Fruit fly (Drosophila melanogaster) whole organism, embryonic: ENCODE results near the gene CG7512.

Source experiments
- Abd-B ChIP-seq: fragments of 200-800 bp; sonication (Bioruptor generic); optimal IDR thresholded peaks from 2 replicates; lab custom pipeline; 2018; ENCODE audit warnings: missing biosample characterization, mild to moderate bottlenecking, missing genetic modification characterization, moderate library complexity
- Atf6 ChIP-seq: fragments of 200-800 bp; sonication (Bioruptor generic); IDR thresholded peaks from 2 replicates; pipeline ENCODE4 v1.3.6; 2022; ENCODE audit warnings: missing biosample characterization, missing genetic modification characterization
- Blimp-1 ChIP-seq: fragments of 200-800 bp; sonication (Bioruptor generic); optimal IDR thresholded peaks from 3 replicates; lab custom pipeline; 2018; ENCODE audit warnings: missing biosample characterization, missing genetic modification characterization, mild to moderate bottlenecking, moderate library complexity, missing genetic modification reagents
- CG10321 ChIP-seq: fragments of 200-800 bp; sonication (Bioruptor generic); IDR thresholded peaks from 2 replicates; pipeline ENCODE4 v1.3.6; 2022; ENCODE audit warnings: missing biosample characterization, missing genetic modification characterization
- CG12071 ChIP-seq: fragments of 200-800 bp; sonication (Bioruptor generic); optimal IDR thresholded peaks from 3 replicates; lab custom pipeline; 2018; ENCODE audit warnings: missing biosample characterization, mild to moderate bottlenecking, missing genetic modification characterization
- CG12219 ChIP-seq: fragments of 200-800 bp; sonication (Bioruptor generic); optimal IDR thresholded peaks from 3 replicates; lab custom pipeline; 2018; ENCODE audit warnings: missing biosample characterization, mild to moderate bottlenecking, missing genetic modification characterization
- CG13424 ChIP-seq: fragments of 200-800 bp; sonication (Bioruptor generic); optimal IDR thresholded peaks from 2 replicates; lab custom pipeline; 2019; ENCODE audit warnings: missing biosample characterization, mild to moderate bottlenecking, missing genetic modification characterization, moderate library complexity
- CG13894 ChIP-seq: fragments of 200-800 bp; sonication (Bioruptor generic); optimal IDR thresholded peaks from 3 replicates; lab custom pipeline; 2018; ENCODE audit warnings: missing biosample characterization, mild to moderate bottlenecking, missing genetic modification characterization, moderate library complexity
- CG14014 ChIP-seq: fragments of 200-800 bp; sonication (Bioruptor generic); IDR thresholded peaks from 2 replicates; pipeline ENCODE4 v1.3.6; 2022; ENCODE audit warnings: missing biosample characterization, missing genetic modification characterization
- CG14050 ChIP-seq: fragments of 200-800 bp; sonication (Bioruptor generic); IDR thresholded peaks from 3 replicates; pipeline ENCODE4 v1.3.6; 2022; ENCODE audit warnings: missing biosample characterization, missing genetic modification characterization
- CG15269 ChIP-seq: fragments of 200-800 bp; sonication (Bioruptor generic); optimal IDR thresholded peaks from 2 replicates; lab custom pipeline; 2018; ENCODE audit warnings: missing biosample characterization, mild to moderate bottlenecking, missing genetic modification characterization, moderate library complexity
- CG16863 ChIP-seq: fragments of 200-800 bp; sonication (Bioruptor generic); optimal IDR thresholded peaks from 3 replicates; lab custom pipeline; 2016; ENCODE audit warnings: missing biosample characterization, missing genetic modification characterization
- CG18011 ChIP-seq: fragments of 200-800 bp; sonication (Bioruptor generic); optimal IDR thresholded peaks from 2 replicates; lab custom pipeline; 2017; ENCODE audit warnings: missing biosample characterization, missing genetic modification characterization, mild to moderate bottlenecking, moderate library complexity, missing genotype
- CG30403 ChIP-seq: fragments of 200-800 bp; sonication (Bioruptor generic); optimal IDR thresholded peaks from 3 replicates; lab custom pipeline; 2016; ENCODE audit warnings: missing biosample characterization, missing genetic modification characterization
- CG32772 ChIP-seq: fragments of 200-800 bp; sonication (Bioruptor generic); IDR thresholded peaks from 2 replicates; pipeline ENCODE4 v1.3.6; 2022; ENCODE audit warnings: missing biosample characterization, missing genetic modification characterization
- CG34422 ChIP-seq: fragments of 200-800 bp; sonication (Bioruptor generic); IDR thresholded peaks from 3 replicates; pipeline ENCODE4 v1.3.6; 2022; ENCODE audit warnings: missing biosample characterization, missing genetic modification characterization
- CG4328 ChIP-seq: fragments of 200-800 bp; sonication (Bioruptor generic); optimal IDR thresholded peaks from 3 replicates; lab custom pipeline; 2017; ENCODE audit warnings: missing biosample characterization, missing genetic modification reagents, missing genetic modification characterization
- CG4424 ChIP-seq: fragments of 200-800 bp; sonication (Bioruptor generic); optimal IDR thresholded peaks from 3 replicates; lab custom pipeline; 2016; ENCODE audit warnings: missing biosample characterization, missing genetic modification characterization
- CG5953 ChIP-seq: fragments of 200-800 bp; sonication (Bioruptor generic); IDR thresholded peaks from 2 replicates; pipeline ENCODE4 v1.3.6; 2022; ENCODE audit warnings: missing biosample characterization, missing genetic modification characterization
- CG6813 ChIP-seq: fragments of 200-800 bp; sonication (Bioruptor generic); optimal IDR thresholded peaks from 2 replicates; lab custom pipeline; 2017; ENCODE audit warnings: missing biosample characterization, missing genetic modification characterization, mild to moderate bottlenecking, moderate library complexity, missing genetic modification reagents
- CG8290 ChIP-seq, 3 experiments: fragments of 200-800 bp; sonication (Bioruptor generic); optimal IDR thresholded peaks; 2 replicates each; lab custom pipeline; 2016 to 2019; ENCODE audit warnings: missing biosample characterization in 3 of 3, missing genetic modification characterization in 3 of 3, mild to moderate bottlenecking in 2 of 3, moderate library complexity in 1 of 3
- CG8478 ChIP-seq: fragments of >200 bp; optimal IDR thresholded peaks from 2 replicates; lab custom pipeline; 2018
- CG8765 ChIP-seq: fragments of 200-800 bp; sonication (Bioruptor generic); IDR thresholded peaks from 2 replicates; pipeline ENCODE4 v1.3.6; 2022; ENCODE audit warnings: missing biosample characterization, missing genetic modification characterization
- CHES-1-like ChIP-seq: fragments of 200-800 bp; sonication (Bioruptor generic); optimal IDR thresholded peaks from 2 replicates; lab custom pipeline; 2016; ENCODE audit warnings: missing biosample characterization, missing genetic modification characterization
- Dref ChIP-seq: fragments of 200-800 bp; sonication (Bioruptor generic); IDR thresholded peaks from 2 replicates; pipeline ENCODE4 v1.3.6; 2022; ENCODE audit warnings: missing biosample characterization, missing genetic modification characterization
- Hr3 ChIP-seq: fragments of 200-800 bp; sonication (Bioruptor generic); optimal IDR thresholded peaks from 3 replicates; lab custom pipeline; 2016; ENCODE audit warnings: missing biosample characterization, missing genetic modification characterization
- Hsf ChIP-seq: fragments of 200-800 bp; sonication (Bioruptor generic); optimal IDR thresholded peaks from 3 replicates; lab custom pipeline; 2016; ENCODE audit warnings: missing biosample characterization, missing genetic modification characterization
- Meics ChIP-seq: fragments of 200-800 bp; sonication (Bioruptor generic); optimal IDR thresholded peaks from 2 replicates; lab custom pipeline; 2017; ENCODE audit warnings: missing biosample characterization, mild to moderate bottlenecking, missing genetic modification characterization
- NfI ChIP-seq: fragments of 200-800 bp; sonication (Bioruptor generic); optimal IDR thresholded peaks from 3 replicates; lab custom pipeline; 2018; ENCODE audit warnings: missing biosample characterization, mild to moderate bottlenecking, missing genetic modification characterization, moderate library complexity
- al ChIP-seq: fragments of 200-800 bp; sonication (Bioruptor generic); IDR thresholded peaks from 2 replicates; pipeline ENCODE4 v1.3.6; 2022; ENCODE audit warnings: missing biosample characterization, missing genetic modification characterization
- az2 ChIP-seq: fragments of 200-800 bp; sonication (Bioruptor generic); optimal IDR thresholded peaks from 3 replicates; lab custom pipeline; 2016; ENCODE audit warnings: missing biosample characterization, missing genetic modification characterization
- cad ChIP-seq: fragments of >200 bp; optimal IDR thresholded peaks from 2 replicates; lab custom pipeline; 2017; ENCODE audit warnings: missing biosample characterization, missing genetic modification characterization
- caup ChIP-seq: fragments of 200-800 bp; sonication (Bioruptor generic); optimal IDR thresholded peaks from 3 replicates; lab custom pipeline; 2017; ENCODE audit warnings: missing biosample characterization, mild to moderate bottlenecking, missing genetic modification characterization, moderate library complexity; ENCODE audit not compliant: severe bottlenecking
- corto ChIP-seq: fragments of 200-800 bp; sonication (Bioruptor generic); optimal IDR thresholded peaks from 2 replicates; lab custom pipeline; 2016; ENCODE audit warnings: missing biosample characterization, mild to moderate bottlenecking, missing genetic modification characterization, moderate library complexity
- da ChIP-seq: fragments of 200-800 bp; sonication (Bioruptor generic); optimal IDR thresholded peaks from 2 replicates; lab custom pipeline; 2016; ENCODE audit warnings: missing biosample characterization, missing genetic modification characterization
- dpn ChIP-seq, 2 experiments: fragments of 200-800 bp; sonication (Bioruptor generic); optimal IDR thresholded peaks; 3 replicates each; lab custom pipeline; 2016; ENCODE audit warnings: missing biosample characterization in 2 of 2, missing genetic modification characterization in 2 of 2
- eyg ChIP-seq: fragments of 200-800 bp; sonication (Bioruptor generic); optimal IDR thresholded peaks from 3 replicates; lab custom pipeline; 2016; ENCODE audit warnings: missing biosample characterization, missing genetic modification characterization
- fru ChIP-seq: fragments of >200 bp; optimal IDR thresholded peaks from 2 replicates; lab custom pipeline; 2017
- h ChIP-seq: fragments of >200 bp; optimal IDR thresholded peaks from 2 replicates; lab custom pipeline; 2017
- hkb ChIP-seq, 2 experiments: fragments of 200-800 bp in 1 of 2; fragments of >200 bp in 1 of 2; sonication (Bioruptor generic) in 1 of 2; IDR thresholded peaks in 1 of 2; optimal IDR thresholded peaks in 1 of 2; 2 replicates each; pipeline versions ENCODE4 v1.3.6 to Lab custom; 2017 to 2022; ENCODE audit warnings: missing biosample characterization in 1 of 2, missing genetic modification characterization in 1 of 2
- hth ChIP-seq: fragments of >200 bp; optimal IDR thresholded peaks from 2 replicates; lab custom pipeline; 2017; ENCODE audit warnings: inconsistent platforms
- knrl ChIP-seq: fragments of 200-800 bp; sonication (Bioruptor generic); IDR thresholded peaks from 3 replicates; pipeline ENCODE4 v1.3.6; 2022; ENCODE audit warnings: missing biosample characterization, missing genetic modification characterization; ENCODE audit not compliant: partially characterized antibody
- nerfin-1 ChIP-seq: fragments of 200-800 bp; sonication (Bioruptor generic); optimal IDR thresholded peaks from 3 replicates; lab custom pipeline; 2019; ENCODE audit warnings: missing biosample characterization, mild to moderate bottlenecking, missing genetic modification characterization, moderate library complexity
- oc ChIP-seq: fragments of 200-800 bp; sonication (Bioruptor generic); optimal IDR thresholded peaks from 2 replicates; lab custom pipeline; 2018; ENCODE audit warnings: missing biosample characterization, mild to moderate bottlenecking, missing genetic modification characterization, moderate library complexity
- sens ChIP-seq: fragments of 200-800 bp; sonication (Bioruptor generic); peaks from one replicate; lab custom pipeline; 2016; ENCODE audit warnings: missing biosample characterization, missing genetic modification characterization
- slbo ChIP-seq: fragments of 200-800 bp; sonication (Bioruptor generic); IDR thresholded peaks from 2 replicates; pipeline ENCODE4 v1.3.6; 2022; ENCODE audit warnings: missing biosample characterization, missing genetic modification characterization
- slp2 ChIP-seq: fragments of 200-800 bp; sonication (Bioruptor generic); optimal IDR thresholded peaks from 2 replicates; lab custom pipeline; 2016; ENCODE audit warnings: missing biosample characterization, missing genetic modification characterization
- sr ChIP-seq: fragments of 200-800 bp; sonication (Bioruptor generic); IDR thresholded peaks from 3 replicates; pipeline ENCODE4 v1.3.6; 2022; ENCODE audit warnings: missing biosample characterization, missing genetic modification characterization
- tap ChIP-seq: fragments of 200-800 bp; optimal IDR thresholded peaks from 3 replicates; lab custom pipeline; 2019; ENCODE audit warnings: missing biosample characterization, mild to moderate bottlenecking, missing genetic modification characterization, moderate library complexity
- tup ChIP-seq: fragments of 200-800 bp; sonication (Bioruptor generic); optimal IDR thresholded peaks from 2 replicates; lab custom pipeline; 2016; ENCODE audit warnings: missing biosample characterization, mild to moderate bottlenecking, missing genetic modification characterization, moderate library complexity
- zfh2 ChIP-seq: fragments of 200-800 bp; sonication (Bioruptor generic); optimal IDR thresholded peaks from 2 replicates; lab custom pipeline; 2016; ENCODE audit warnings: missing biosample characterization, missing genetic modification characterization

Gene CG7512

dm6 chr3L:11533704-11534319, 20.3 kb downstream of the CG7512 start (continued):
- TF ChIP-seq CG8290 (GFP tag; optimal IDR thresholded peaks at IDR 0.05; lab: Kevin White, UChicago) (no peak), CG8290 (tag; optimal IDR thresholded peaks at IDR 0.05; lab: Kevin White, UChicago) (peak in 1 of 2 experiments; percentile 52), tup (GFP tag; lab: Kevin White, UChicago) (no peak), nerfin-1 (tag; lab: Kevin White, UChicago) (no peak), CG6813 (no peak), az2 (peak; percentile 8), CG8478 (lab: Kevin White, UChicago) (no peak), caup (peak; percentile 41), dpn (GFP tag; optimal IDR thresholded peaks at IDR 0.05; lab: Kevin White, UChicago) (peak; percentile 20 to 66), CG15269 (tag; lab: Kevin White, UChicago) (peak; percentile 76), fru (lab: Kevin White, UChicago) (no peak), CG14050 (peak; percentile 42; the same call in 2 of the 3 replicates), CG34422 (GFP tag; lab: Robert Waterston, UW) (0 out of 3 replicates have a peak, but pooled peaks have one; percentile 37), knrl (GFP tag; lab: Robert Waterston, UW) (no peak), tap (tag; lab: Kevin White, UChicago) (peak; percentile 3), CG16863 (peak; percentile 20), eyg (GFP tag; lab: Kevin White, UChicago) (no peak), h (lab: Kevin White, UChicago) (no peak), zfh2 (GFP tag; lab: Kevin White, UChicago) (peak; percentile 19), CG13424 (tag; lab: Kevin White, UChicago) (peak; percentile 56), slp2 (GFP tag; lab: Kevin White, UChicago) (peak; percentile 8), CG8765 (GFP tag; lab: Robert Waterston, UW) (no peak), Hr3 (GFP tag; lab: Kevin White, UChicago) (no peak), CG12071 (GFP tag; lab: Kevin White, UChicago) (peak; percentile 1), CG13894 (tag; lab: Kevin White, UChicago) (peak; percentile 13), oc (no peak), CG14014 (peak; percentile 48), hth (lab: Kevin White, UChicago) (no peak), CHES-1-like (GFP tag; lab: Kevin White, UChicago) (no peak), CG4424 (GFP tag; lab: Kevin White, UChicago) (peak; percentile 33), sr (GFP tag; lab: Robert Waterston, UW) (no peak), da (GFP tag; lab: Kevin White, UChicago) (no peak), NfI (GFP tag; lab: Kevin White, UChicago) (peak; percentile 32), CG18011 (GFP tag; lab: Kevin White, UChicago) (no peak), sens (peak; percentile 60), Meics (GFP tag; lab: Kevin White, UChicago) (peak; percentile 68), slbo (GFP tag; lab: Robert Waterston, UW) (peak; percentile 66), CG32772 (GFP tag; lab: Robert Waterston, UW) (no peak), CG4328 (peak; percentile 13), cad (GFP tag; lab: Kevin White, UChicago) (no peak), Dref (GFP tag; lab: Robert Waterston, UW) (no peak), CG10321 (GFP tag; lab: Robert Waterston, UW) (no peak), hkb (optimal IDR thresholded peaks at IDR 0.05; lab: Kevin White, UChicago) (no peak), hkb (GFP tag; IDR thresholded peaks at IDR 0.05; lab: Robert Waterston, UW) (no peak), Atf6 (GFP tag; lab: Robert Waterston, UW) (no peak; the same call in 1 of the 2 replicates), CG30403 (peak; percentile 52), corto (no peak), Blimp-1 (GFP tag; lab: Kevin White, UChicago) (no peak), CG5953 (no peak), CG12219 (GFP tag; lab: Kevin White, UChicago) (peak; percentile 29), Hsf (GFP tag; lab: Kevin White, UChicago) (peak; percentile 37), al (GFP tag; lab: Robert Waterston, UW) (peak; percentile 50; the same call in 1 of the 2 replicates), Abd-B (GFP tag; lab: Kevin White, UChicago) (no peak)
